Worm (Caenorhabditis elegans): ENCODE data around the gene F56A11.5.
A peak's percentile ranks its signal among the peaks of the same experiment; 100 is the strongest.

Gene F56A11.5

ce11 chrIV:604817-605216 is 34.2 kb upstream of the F56A11.5 start:
- TF ChIP-seq ahr-1 (tag; optimal IDR thresholded peaks at IDR 0.05) = no peak
- TF ChIP-seq hlh-8 (tag; optimal IDR thresholded peaks at IDR 0.05) = no peak
- TF ChIP-seq F13H6.1 (tag; optimal IDR thresholded peaks at IDR 0.05) = no peak
- no peak for TF ChIP-seq ceh-6 (GFP tag; optimal IDR thresholded peaks at IDR 0.05)
- no peak for TF ChIP-seq K02D7.2 (tag; optimal IDR thresholded peaks at IDR 0.05)
- no peak for TF ChIP-seq C08G9.2 (tag; optimal IDR thresholded peaks at IDR 0.05)

ce11 chrIV:604144-604543 is 33.5 kb upstream of the F56A11.5 start, which contains the start of gene col-102:
col-102 (plus strand) TSS chrIV:604444.
- TF ChIP-seq sox-4 (tag; optimal IDR thresholded peaks at IDR 0.05) = no peak
- TF ChIP-seq F13H6.1 (tag; optimal IDR thresholded peaks at IDR 0.05) = no peak
- TF ChIP-seq hlh-15 (tag; optimal IDR thresholded peaks at IDR 0.05) = no peak
- no peak for TF ChIP-seq pros-1 (tag; optimal IDR thresholded peaks at IDR 0.05)
- no peak for TF ChIP-seq ceh-48 (tag; optimal IDR thresholded peaks at IDR 0.05)
- no peak for TF ChIP-seq tbx-2 (tag; optimal IDR thresholded peaks at IDR 0.05)
- no peak for TF ChIP-seq elt-2 (tag; optimal IDR thresholded peaks at IDR 0.05)
- TF ChIP-seq ceh-34 (tag; optimal IDR thresholded peaks at IDR 0.05) = no peak
- no peak for TF ChIP-seq ceh-18 (tag; optimal IDR thresholded peaks at IDR 0.05)
- no peak for TF ChIP-seq madf-2 (tag; optimal IDR thresholded peaks at IDR 0.05)

- TF ChIP-seq npax-4 (tag; optimal IDR thresholded peaks at IDR 0.05) = no peak
- TF ChIP-seq gmeb-2 (tag; optimal IDR thresholded peaks at IDR 0.05) = no peak
- no peak for TF ChIP-seq ceh-22 (tag; optimal IDR thresholded peaks at IDR 0.05)
- no peak for TF ChIP-seq unc-55 (GFP tag; optimal IDR thresholded peaks at IDR 0.05)
- no peak for TF ChIP-seq hlh-13 (GFP tag; optimal IDR thresholded peaks at IDR 0.05)
Observed at ce11 chrIV:603543-603942, 32.9 kb upstream of the F56A11.5 start, which contains the start of gene prmt-4. prmt-4 (minus strand) TSS chrIV:603643.

- TF ChIP-seq sdc-2 (tag; optimal IDR thresholded peaks at IDR 0.05) (no peak), hlh-13 (GFP tag; optimal IDR thresholded peaks at IDR 0.05) (no peak), pqm-1 (tag; optimal IDR thresholded peaks at IDR 0.05) (no peak), ceh-31 (tag; optimal IDR thresholded peaks at IDR 0.05) (no peak), unc-3 (GFP tag; conservative IDR thresholded peaks at IDR 0.05) (no peak), unc-3 (tag; optimal IDR thresholded peaks at IDR 0.05) (no peak), dmd-4 (tag; optimal IDR thresholded peaks at IDR 0.05; ENCODE audit: borderline replicate concordance) (no peak), elt-2 (tag; optimal IDR thresholded peaks at IDR 0.05) (no peak), npax-4 (tag; optimal IDR thresholded peaks at IDR 0.05) (no peak), F13H6.1 (tag; optimal IDR thresholded peaks at IDR 0.05) (no peak), ceh-48 (tag; optimal IDR thresholded peaks at IDR 0.05) (no peak), ceh-30 (tag; optimal IDR thresholded peaks at IDR 0.05) (no peak), pag-3 (tag; optimal IDR thresholded peaks at IDR 0.05; ENCODE audit: borderline replicate concordance) (no peak), pax-1 (tag; optimal IDR thresholded peaks at IDR 0.05) (no peak), rnt-1 (tag; optimal IDR thresholded peaks at IDR 0.05) (no peak), hlh-15 (tag; optimal IDR thresholded peaks at IDR 0.05) (no peak), ceh-2 (tag; optimal IDR thresholded peaks at IDR 0.05) (no peak), sox-4 (tag; optimal IDR thresholded peaks at IDR 0.05) (no peak), madf-2 (tag; optimal IDR thresholded peaks at IDR 0.05) (no peak), sox-2 (GFP tag; IDR thresholded peaks at IDR 0.05) (no peak)
Observed at ce11 chrIV:601595-601994, 30.9 kb upstream of the F56A11.5 start, which contains the start of gene srt-59. srt-59 (minus strand) TSS chrIV:601695.

ce11 chrIV:596292-596952 is 25.8 kb upstream of the F56A11.5 start, which contains the start of the genes C18H7.7 and C18H7.11:
C18H7.7 (minus strand) TSS chrIV:596392.
C18H7.11 (plus strand) TSS chrIV:596902.
- TF ChIP-seq rnt-1 (tag; optimal IDR thresholded peaks at IDR 0.05) (no peak), nfya-1 (tag; optimal IDR thresholded peaks at IDR 0.05) (no peak), dmd-4 (tag; optimal IDR thresholded peaks at IDR 0.05; ENCODE audit: borderline replicate concordance) (no peak), ceh-22 (tag; optimal IDR thresholded peaks at IDR 0.05) (no peak), hlh-30 (tag; optimal IDR thresholded peaks at IDR 0.05; ENCODE audit: insufficient read depth) (peak; percentile 9)

Measured in whole organism, late embryonic.